Fruit fly (Drosophila melanogaster) whole organism, wandering third instar larva: ENCODE measurements around the gene SCCRO4.

ENCODE experiments used
- Dfd ChIP-seq: fragments of >200 bp; optimal IDR thresholded peaks from 2 replicates; lab custom pipeline; 2017; ENCODE audit warnings: missing biosample characterization, missing genetic modification characterization
- Jra ChIP-seq: sonication (Bioruptor generic); optimal IDR thresholded peaks from 2 replicates; lab custom pipeline; 2016; ENCODE audit warnings: missing biosample characterization, missing genetic modification characterization
- OdsH ChIP-seq: fragments of 200-800 bp; sonication (Bioruptor generic); optimal IDR thresholded peaks from 2 replicates; lab custom pipeline; 2016; ENCODE audit warnings: missing biosample characterization, mild to moderate bottlenecking, missing genetic modification characterization
- pan ChIP-seq: fragments of >200 bp; optimal IDR thresholded peaks from 2 replicates; lab custom pipeline; 2017

DNA sequence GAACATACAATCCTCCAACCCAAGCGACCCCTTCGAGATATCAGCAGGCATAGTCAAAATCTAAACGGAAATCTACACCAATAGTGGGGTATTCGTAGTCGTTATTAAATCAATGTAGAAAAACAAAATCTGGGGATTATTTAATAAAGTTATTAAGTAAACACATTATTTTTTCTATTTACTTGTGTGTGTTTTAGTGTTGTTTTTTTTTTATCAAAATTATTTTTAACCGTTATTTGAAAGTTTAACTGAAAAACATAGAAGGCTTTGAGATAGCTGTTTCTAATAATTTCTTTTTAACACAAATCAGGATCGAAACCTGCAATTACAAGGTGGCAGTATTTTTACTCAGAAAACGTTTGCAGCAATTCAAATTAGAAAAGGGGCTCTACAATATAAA, 10.1 kb downstream of the SCCRO4 start, which contains the start of gene polo:
- no peak for TF ChIP-seq pan (lab: Kevin White, UChicago)
- no peak for TF ChIP-seq Jra (GFP tag; lab: Kevin White, UChicago)
- no peak for TF ChIP-seq OdsH (GFP tag; lab: Kevin White, UChicago)
- TF ChIP-seq Dfd (GFP tag; lab: Kevin White, UChicago) = no peak
